Worm (Caenorhabditis elegans) whole organism, L3 larva: Measurements from ENCODE around the gene oac-12.

Experiments used
- R02D3.7 ChIP-seq: fragments of 150-350 bp; optimal IDR thresholded peaks from 2 replicates; lab custom pipeline; 2014; ENCODE audit warnings: missing biosample characterization, missing genetic modification characterization
- aly-2 ChIP-seq: fragments of 150-350 bp; optimal IDR thresholded peaks from 2 replicates; lab custom pipeline; 2014; ENCODE audit warnings: missing biosample characterization, missing genetic modification characterization
- ama-1 ChIP-seq: fragments of 150-350 bp; optimal IDR thresholded peaks from 2 replicates; lab custom pipeline; 2018
- ceh-16 ChIP-seq: sonication (generic microtip); optimal IDR thresholded peaks from 2 replicates; lab custom pipeline; 2017; ENCODE audit warnings: missing biosample characterization, missing genetic modification characterization
- ceh-9 ChIP-seq: sonication (generic microtip); optimal IDR thresholded peaks from 2 replicates; lab custom pipeline; 2018; ENCODE audit warnings: missing biosample characterization, missing genetic modification characterization
- daf-12 ChIP-seq: fragments of 150-350 bp; optimal IDR thresholded peaks from 2 replicates; lab custom pipeline; 2014; ENCODE audit warnings: missing biosample characterization, missing genetic modification reagents, missing genetic modification characterization
- egl-27 ChIP-seq: sonication (generic microtip); optimal IDR thresholded peaks from 4 replicates; lab custom pipeline; 2017; ENCODE audit warnings: missing biosample characterization, missing genetic modification reagents, missing genetic modification characterization
- egl-5 ChIP-seq: fragments of 150-350 bp; optimal IDR thresholded peaks from 2 replicates; lab custom pipeline; 2017; ENCODE audit warnings: missing biosample characterization, missing genetic modification reagents, missing genetic modification characterization, inconsistent platforms
- elt-1 ChIP-seq: fragments of 150-350 bp; optimal IDR thresholded peaks from 2 replicates; lab custom pipeline; 2014; ENCODE audit warnings: missing biosample characterization, missing genetic modification characterization
- elt-2 ChIP-seq: sonication (generic microtip); optimal IDR thresholded peaks from 2 replicates; lab custom pipeline; 2016; ENCODE audit warnings: missing genetic modification reagents, mild to moderate bottlenecking, missing genetic modification characterization, missing compliant biosample characterization
- elt-3 ChIP-seq, 3 experiments: fragments of 150-350 bp in 1 of 3; sonication (generic microtip) in 2 of 3; optimal IDR thresholded peaks; 2 replicates in 2 of 3; 4 replicates in 1 of 3; lab custom pipeline; 2014 to 2017; ENCODE audit warnings: missing biosample characterization in 3 of 3, missing genetic modification characterization in 3 of 3
- fkh-10 ChIP-seq: sonication (generic microtip); optimal IDR thresholded peaks from 2 replicates; lab custom pipeline; 2017; ENCODE audit warnings: missing biosample characterization, missing genetic modification reagents, missing genetic modification characterization
- fkh-2 ChIP-seq: fragments of 150-350 bp; optimal IDR thresholded peaks from 2 replicates; lab custom pipeline; 2014; ENCODE audit warnings: missing biosample characterization, missing genetic modification reagents, missing genetic modification characterization
- fos-1 ChIP-seq: fragments of 150-350 bp; optimal IDR thresholded peaks from 2 replicates; lab custom pipeline; 2014; ENCODE audit warnings: missing biosample characterization, missing genetic modification characterization
- jun-1 ChIP-seq: fragments of 150-350 bp; optimal IDR thresholded peaks from 2 replicates; lab custom pipeline; 2014; ENCODE audit warnings: missing biosample characterization, missing genetic modification reagents, missing genetic modification characterization
- lin-15B ChIP-seq: fragments of 150-350 bp; optimal IDR thresholded peaks from 2 replicates; lab custom pipeline; 2014; ENCODE audit warnings: missing biosample characterization, missing genetic modification characterization
- lsy-12 ChIP-seq: sonication (generic microtip); optimal IDR thresholded peaks from 2 replicates; lab custom pipeline; 2016; ENCODE audit warnings: mild to moderate bottlenecking, missing genetic modification characterization, missing compliant biosample characterization
- mdl-1 ChIP-seq: fragments of 150-350 bp; optimal IDR thresholded peaks from 2 replicates; lab custom pipeline; 2014; ENCODE audit warnings: missing biosample characterization, missing genetic modification characterization
- mml-1 ChIP-seq: fragments of 150-350 bp; sonication (generic microtip); optimal IDR thresholded peaks from 3 replicates; lab custom pipeline; 2014; ENCODE audit warnings: missing biosample characterization, missing genetic modification characterization
- nhr-11 ChIP-seq: fragments of 150-350 bp; optimal IDR thresholded peaks from 2 replicates; lab custom pipeline; 2014; ENCODE audit warnings: missing biosample characterization, missing genetic modification characterization
- nhr-12 ChIP-seq: fragments of 150-350 bp; optimal IDR thresholded peaks from 2 replicates; lab custom pipeline; 2014; ENCODE audit warnings: missing biosample characterization, missing genetic modification characterization
- nhr-23 ChIP-seq: fragments of 150-350 bp; optimal IDR thresholded peaks from 2 replicates; lab custom pipeline; 2014; ENCODE audit warnings: missing biosample characterization, missing genetic modification reagents, missing genetic modification characterization
- nhr-237 ChIP-seq: fragments of 150-350 bp; optimal IDR thresholded peaks from 2 replicates; lab custom pipeline; 2014; ENCODE audit warnings: missing biosample characterization, missing genetic modification characterization
- nhr-25 ChIP-seq: sonication (generic microtip); optimal IDR thresholded peaks from 2 replicates; lab custom pipeline; 2017; ENCODE audit warnings: missing biosample characterization, missing genetic modification characterization
- nhr-28 ChIP-seq: fragments of 150-350 bp; optimal IDR thresholded peaks from 2 replicates; lab custom pipeline; 2014; ENCODE audit warnings: missing biosample characterization, missing genetic modification characterization
- nhr-67 ChIP-seq: fragments of 150-350 bp; optimal IDR thresholded peaks from 2 replicates; lab custom pipeline; 2014; ENCODE audit warnings: missing biosample characterization, missing genetic modification characterization
- nhr-76 ChIP-seq: fragments of 150-350 bp; sonication (generic microtip); optimal IDR thresholded peaks from 5 replicates; lab custom pipeline; 2014; ENCODE audit warnings: missing biosample characterization, missing genetic modification characterization
- nhr-77 ChIP-seq: fragments of 150-350 bp; optimal IDR thresholded peaks from 2 replicates; lab custom pipeline; 2014; ENCODE audit warnings: missing biosample characterization, missing genetic modification characterization
- pqm-1 ChIP-seq: fragments of 150-350 bp; optimal IDR thresholded peaks from 2 replicates; lab custom pipeline; 2017; ENCODE audit warnings: missing biosample characterization, missing genetic modification characterization, inconsistent platforms
- skn-1 ChIP-seq: fragments of 150-350 bp; optimal IDR thresholded peaks from 2 replicates; lab custom pipeline; 2014; ENCODE audit warnings: missing biosample characterization, missing genetic modification characterization
- snpc-4 ChIP-seq: fragments of 150-350 bp; optimal IDR thresholded peaks from 2 replicates; lab custom pipeline; 2014; ENCODE audit warnings: missing biosample characterization, missing genetic modification characterization
- tbx-2 ChIP-seq: sonication (generic microtip); optimal IDR thresholded peaks from 2 replicates; lab custom pipeline; 2016; ENCODE audit warnings: mild to moderate bottlenecking, missing genetic modification characterization, missing compliant biosample characterization
- unc-62 ChIP-seq: fragments of 150-350 bp; sonication (generic microtip); optimal IDR thresholded peaks from 4 replicates; lab custom pipeline; 2014; ENCODE audit warnings: missing biosample characterization, missing genetic modification reagents, missing genetic modification characterization
- zag-1 ChIP-seq: fragments of 150-350 bp; optimal IDR thresholded peaks from 2 replicates; lab custom pipeline; 2014; ENCODE audit warnings: missing biosample characterization, missing genetic modification characterization
- ztf-11 ChIP-seq: fragments of 150-350 bp; optimal IDR thresholded peaks from 2 replicates; lab custom pipeline; 2014; ENCODE audit warnings: missing biosample characterization, missing genetic modification characterization
- ztf-4 ChIP-seq: fragments of 150-350 bp; optimal IDR thresholded peaks from 2 replicates; lab custom pipeline; 2014; ENCODE audit warnings: missing biosample characterization, missing genetic modification characterization

The oac-12 gene

DNA sequence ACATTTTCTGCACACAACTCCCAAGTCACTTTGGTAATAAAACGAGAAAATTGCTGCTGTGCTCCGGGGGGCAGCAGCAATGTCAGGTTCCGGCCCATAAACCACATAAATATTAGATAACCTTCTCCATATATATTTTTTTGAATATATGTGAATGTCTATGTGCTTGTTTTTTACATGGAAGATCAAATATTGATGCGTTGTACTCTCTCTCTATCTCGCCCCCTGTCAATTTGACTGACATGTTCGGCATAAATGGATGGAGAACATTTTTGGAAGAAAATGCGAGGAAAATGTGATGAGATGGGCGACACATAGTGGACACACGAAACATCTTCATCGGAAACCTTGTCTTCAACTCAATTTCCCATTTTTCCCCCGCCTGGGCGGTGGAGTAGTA is 27.7 kb upstream of the oac-12 start:
- TF ChIP-seq fos-1 (tag; lab: Kevin White, UChicago) = no peak
- TF ChIP-seq elt-1 (tag; lab: Kevin White, UChicago) = no peak
- no peak for TF ChIP-seq nhr-76 (tag; lab: Kevin White, UChicago)

DNA sequence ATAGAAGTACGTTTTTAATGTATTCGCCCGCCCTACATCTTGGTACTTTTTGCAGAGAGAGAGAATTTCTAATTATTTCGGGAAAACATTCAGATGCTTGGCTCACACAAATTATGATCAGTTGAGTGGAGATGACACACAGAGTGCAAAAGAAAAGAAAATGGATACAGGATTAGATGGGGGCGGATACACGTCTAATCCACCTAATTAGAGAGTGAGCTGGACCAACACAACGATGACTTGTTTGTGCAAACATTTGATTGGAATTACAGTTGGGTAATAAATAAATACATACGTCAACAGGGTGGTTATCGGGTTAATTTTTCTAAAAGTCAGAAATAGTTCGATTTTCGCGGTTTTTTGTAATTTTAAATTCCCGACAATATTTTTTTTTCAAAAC is 26.8 kb upstream of the oac-12 start:
- no peak for TF ChIP-seq mml-1 (tag; lab: Kevin White, UChicago)
- TF ChIP-seq mdl-1 (tag; lab: Kevin White, UChicago) = no peak
- no peak for TF ChIP-seq nhr-12 (tag; lab: Kevin White, UChicago)
- TF ChIP-seq lin-15B (tag; lab: Kevin White, UChicago) = no peak
- TF ChIP-seq elt-3 (tag; optimal IDR thresholded peaks at IDR 0.05; lab: Kevin White, UChicago) = no peak
- TF ChIP-seq nhr-28 (tag; lab: Kevin White, UChicago) = no peak
- no peak for TF ChIP-seq zag-1
- TF ChIP-seq fkh-2 = no peak
- TF ChIP-seq nhr-25 (tag; lab: Kevin White, UChicago) = no peak
- no peak for TF ChIP-seq unc-62 (GFP tag; lab: Kevin White, UChicago)
- TF ChIP-seq ceh-16 (tag; lab: Kevin White, UChicago) = no peak
- no peak for TF ChIP-seq ztf-11 (tag; lab: Kevin White, UChicago)
- TF ChIP-seq nhr-11 (tag; lab: Kevin White, UChicago) = no peak
- no peak for TF ChIP-seq fkh-10 (GFP tag; lab: Kevin White, UChicago)
- no peak for TF ChIP-seq tbx-2 (tag; lab: Kevin White, UChicago)
- TF ChIP-seq skn-1 (tag; lab: Kevin White, UChicago) = no peak
- TF ChIP-seq egl-5 = no peak
- TF ChIP-seq elt-1 (tag; lab: Kevin White, UChicago) = no peak
- no peak for TF ChIP-seq ceh-9

DNA sequence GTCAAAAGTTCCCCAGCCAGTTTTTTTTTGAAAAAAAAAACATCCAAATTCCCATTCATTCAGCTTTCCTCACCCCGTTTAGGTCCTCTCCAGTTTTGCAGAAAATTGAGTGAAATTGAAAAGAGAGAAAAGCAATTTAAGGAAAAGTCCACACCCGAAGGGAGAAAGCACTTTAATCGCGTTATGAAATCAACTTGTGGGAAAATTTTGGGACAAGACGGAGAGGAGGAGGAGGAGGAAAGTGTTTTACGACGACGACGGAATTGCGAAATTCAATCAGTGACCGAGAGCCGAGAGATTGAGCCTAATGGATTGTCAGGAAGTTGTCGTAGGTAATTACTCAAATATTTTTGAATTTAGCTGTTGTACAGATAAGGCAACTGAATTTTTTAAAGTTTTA is 25.0 kb upstream of the oac-12 start:
- no peak for TF ChIP-seq nhr-237 (tag; lab: Kevin White, UChicago)
- TF ChIP-seq snpc-4 (tag; lab: Kevin White, UChicago) = no peak
- no peak for TF ChIP-seq R02D3.7
- TF ChIP-seq ama-1 = no peak
- no peak for TF ChIP-seq pqm-1 (tag; lab: Kevin White, UChicago)
- TF ChIP-seq tbx-2 (tag; lab: Kevin White, UChicago) = no peak
- no peak for TF ChIP-seq fkh-10 (GFP tag; lab: Kevin White, UChicago)
- TF ChIP-seq skn-1 (tag; lab: Kevin White, UChicago) = no peak

DNA sequence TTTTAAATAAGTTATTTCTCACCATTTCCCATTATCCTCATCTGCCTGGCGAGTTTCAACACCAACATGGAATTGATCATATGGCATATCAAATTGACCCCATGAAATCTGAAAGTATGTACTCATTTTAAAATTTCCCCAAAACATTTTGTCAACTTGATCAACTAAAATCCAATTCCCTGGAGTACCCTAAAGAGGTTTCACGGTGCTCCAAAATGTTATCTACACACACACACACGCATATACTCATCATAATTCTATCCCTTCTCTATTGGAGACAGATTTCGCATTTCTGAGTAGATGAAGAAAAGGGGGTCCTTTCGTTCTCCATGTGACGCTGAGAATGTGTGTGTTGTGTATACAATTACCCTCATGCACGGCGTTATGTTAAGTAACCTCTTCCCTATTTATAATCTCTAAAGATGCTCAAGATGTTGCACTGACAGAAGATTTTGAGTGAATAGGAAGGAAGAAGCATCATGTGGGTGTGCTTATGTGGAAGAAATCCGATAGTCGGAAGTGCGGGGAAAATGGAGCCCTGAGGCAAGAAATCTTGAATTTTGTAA is 23.8 kb upstream of the oac-12 start:
- TF ChIP-seq nhr-77 (tag; lab: Kevin White, UChicago) (no peak), ztf-4 (tag; lab: Kevin White, UChicago) (no peak), fkh-10 (GFP tag; lab: Kevin White, UChicago) (no peak), nhr-28 (tag; lab: Kevin White, UChicago) (no peak), nhr-67 (tag; lab: Kevin White, UChicago) (no peak), skn-1 (tag; lab: Kevin White, UChicago) (no peak), elt-1 (tag; lab: Kevin White, UChicago) (no peak), egl-27 (tag; lab: Kevin White, UChicago) (no peak), tbx-2 (tag; lab: Kevin White, UChicago) (no peak), fos-1 (tag; lab: Kevin White, UChicago) (no peak), aly-2 (no peak), nhr-23 (tag; lab: Kevin White, UChicago) (no peak), pqm-1 (tag; lab: Kevin White, UChicago) (no peak), snpc-4 (tag; lab: Kevin White, UChicago) (no peak), ztf-11 (tag; lab: Kevin White, UChicago) (no peak), jun-1 (no peak), nhr-12 (tag; lab: Kevin White, UChicago) (no peak), lsy-12 (tag; lab: Kevin White, UChicago) (no peak), elt-2 (tag; lab: Kevin White, UChicago) (no peak), daf-12 (tag; lab: Kevin White, UChicago) (no peak)
- TF ChIP-seq, all 47 proteins: peak for 0
